Fruit fly (Drosophila melanogaster) whole organism, wandering third instar larva: ENCODE results near the gene SclA.

Experiments used
- CG32264 ChIP-seq: fragments of 200-800 bp; sonication (Bioruptor generic); optimal IDR thresholded peaks from 2 replicates; lab custom pipeline; 2016; ENCODE audit warnings: missing biosample characterization, missing genetic modification characterization
- CG9705 ChIP-seq: fragments of 200-800 bp; sonication (Bioruptor generic); optimal IDR thresholded peaks from 2 replicates; lab custom pipeline; 2018; ENCODE audit warnings: missing biosample characterization, mild to moderate bottlenecking, missing genetic modification characterization
- CrebA ChIP-seq: fragments of 200-800 bp; sonication (Bioruptor generic); optimal IDR thresholded peaks from 2 replicates; lab custom pipeline; 2016; ENCODE audit warnings: missing biosample characterization, mild to moderate bottlenecking, missing genetic modification characterization, borderline replicate concordance
- Hr78 ChIP-seq: fragments of >200 bp; optimal IDR thresholded peaks from 2 replicates; lab custom pipeline; 2017; ENCODE audit warnings: missing biosample characterization, missing genetic modification characterization
- Myc ChIP-seq: fragments of >200 bp; optimal IDR thresholded peaks from 2 replicates; lab custom pipeline; 2017
- OdsH ChIP-seq: fragments of 200-800 bp; sonication (Bioruptor generic); optimal IDR thresholded peaks from 2 replicates; lab custom pipeline; 2016; ENCODE audit warnings: missing biosample characterization, mild to moderate bottlenecking, missing genetic modification characterization
- Vsx2 ChIP-seq: fragments of 200-300, 225-300 bp; sonication (Bioruptor generic); optimal IDR thresholded peaks from 2 replicates; lab custom pipeline; 2018; ENCODE audit warnings: missing biosample characterization, missing genetic modification characterization; ENCODE audit not compliant: partially characterized antibody
- ey ChIP-seq: fragments of 200-800 bp; sonication (Bioruptor generic); optimal IDR thresholded peaks from 2 replicates; lab custom pipeline; 2016; ENCODE audit warnings: missing biosample characterization, missing genetic modification characterization
- foxo ChIP-seq, 2 experiments: fragments of 200-800 bp; sonication (Bioruptor generic); optimal IDR thresholded peaks; 2 replicates in 1 of 2; 3 replicates in 1 of 2; lab custom pipeline; 2016 to 2017; ENCODE audit warnings: missing biosample characterization in 2 of 2, missing genetic modification characterization in 2 of 2
- h ChIP-seq: fragments of 200-800 bp; sonication (Bioruptor generic); optimal IDR thresholded peaks from 3 replicates; lab custom pipeline; 2016; ENCODE audit warnings: missing biosample characterization, mild to moderate bottlenecking, missing genetic modification characterization
- jim ChIP-seq: fragments of 175-275, 200-325 bp; sonication (Bioruptor generic); optimal IDR thresholded peaks from 2 replicates; lab custom pipeline; 2016; ENCODE audit warnings: missing biosample characterization, mild to moderate bottlenecking, missing genetic modification characterization
- pan ChIP-seq: fragments of >200 bp; optimal IDR thresholded peaks from 2 replicates; lab custom pipeline; 2017
- psq ChIP-seq: fragments of 200-800 bp; sonication (Bioruptor generic); optimal IDR thresholded peaks from 3 replicates; lab custom pipeline; 2017; ENCODE audit warnings: missing biosample characterization, mild to moderate bottlenecking, missing genetic modification characterization, moderate library complexity
- rgr ChIP-seq: fragments of 200-800 bp; sonication (Bioruptor generic); optimal IDR thresholded peaks from 3 replicates; lab custom pipeline; 2016; ENCODE audit warnings: missing biosample characterization, mild to moderate bottlenecking, missing genetic modification characterization

- TF ChIP-seq OdsH (GFP tag; lab: Kevin White, UChicago) (no peak), rgr (GFP tag; lab: Kevin White, UChicago) (no peak), h (GFP tag; lab: Kevin White, UChicago) (no peak), Myc (lab: Kevin White, UChicago) (no peak), jim (GFP tag; lab: Kevin White, UChicago) (no peak), ey (no peak), CG9705 (GFP tag; lab: Kevin White, UChicago) (no peak), psq (no peak), pan (lab: Kevin White, UChicago) (no peak), Vsx2 (GFP tag; lab: Kevin White, UChicago) (no peak), CG32264 (GFP tag; lab: Kevin White, UChicago) (no peak), CrebA (GFP tag; lab: Kevin White, UChicago) (no peak), Hr78 (GFP tag; lab: Kevin White, UChicago) (no peak), foxo (GFP tag; optimal IDR thresholded peaks at IDR 0.05; lab: Kevin White, UChicago) (no peak)
Observed at dm6 chr2L:16793970-16794369, 43.8 kb upstream of the SclA start, which contains the start of gene Ugt37C2.
